Fruit fly (Drosophila melanogaster) whole organism, prepupa: ENCODE results near the gene CG5892.

Experiments
- CG16779 ChIP-seq: fragments of 200-800 bp; sonication (Bioruptor generic); optimal IDR thresholded peaks from 3 replicates; lab custom pipeline; 2017; ENCODE audit warnings: missing biosample characterization, mild to moderate bottlenecking, missing genetic modification characterization
- vri ChIP-seq: fragments of 200-800 bp; sonication (Bioruptor generic); optimal IDR thresholded peaks from 3 replicates; lab custom pipeline; 2016; ENCODE audit warnings: missing biosample characterization, mild to moderate bottlenecking, missing genetic modification characterization

DNA sequence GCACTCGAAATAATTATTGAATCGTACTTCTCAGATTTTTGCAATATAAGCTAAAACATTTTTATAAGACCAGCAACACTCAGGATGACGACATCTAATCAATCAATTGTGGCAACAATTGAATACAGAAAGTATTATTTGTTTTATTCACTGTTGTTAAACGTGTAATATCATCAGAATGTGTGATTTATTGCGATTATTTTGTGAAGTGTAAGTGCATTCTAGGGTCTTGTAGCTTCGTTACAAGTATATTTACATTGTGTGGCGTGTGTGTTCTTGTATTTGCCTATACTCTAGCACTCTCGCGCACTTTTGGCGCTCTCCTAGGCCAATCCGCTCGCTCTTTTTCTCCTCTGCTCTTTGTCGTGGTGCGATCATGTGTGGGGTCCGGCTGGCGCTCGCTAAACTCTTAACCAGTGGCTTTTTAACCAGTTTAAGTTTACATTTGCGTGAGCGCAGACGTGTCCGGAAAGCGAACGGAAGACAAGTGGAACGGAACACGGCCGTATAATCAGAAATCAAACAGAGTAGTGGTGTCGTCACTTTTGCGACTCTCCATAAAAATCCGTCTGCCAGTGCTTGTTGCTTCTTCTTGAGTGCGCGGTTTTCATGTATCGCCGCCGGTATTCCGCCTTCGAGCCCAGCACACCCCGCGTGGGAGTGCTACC is 37.8 kb upstream of the CG5892 start:
- TF ChIP-seq vri (GFP tag; lab: Kevin White, UChicago), result peak; percentile 55
- TF ChIP-seq CG16779 (tag; lab: Kevin White, UChicago), result peak; percentile 83
